Worm (Caenorhabditis elegans): ENCODE data around the gene tap-1.

tap-1 gene

ce11 chrX:14562286-14563086, 26.9 kb upstream of the tap-1 start:
- no peak for TF ChIP-seq tbx-2 (tag; optimal IDR thresholded peaks at IDR 0.05)
- TF ChIP-seq hlh-13 (GFP tag; optimal IDR thresholded peaks at IDR 0.05), result no peak
- no peak for TF ChIP-seq lin-11 (tag; optimal IDR thresholded peaks at IDR 0.05)
- TF ChIP-seq F13H6.1 (tag; optimal IDR thresholded peaks at IDR 0.05), result no peak
- TF ChIP-seq unc-3 (GFP tag; conservative IDR thresholded peaks at IDR 0.05), result no peak
- no peak for TF ChIP-seq unc-3 (tag; optimal IDR thresholded peaks at IDR 0.05)
- TF ChIP-seq ceh-45 (GFP tag; IDR thresholded peaks at IDR 0.05), result no peak
- no peak for TF ChIP-seq gmeb-2 (tag; optimal IDR thresholded peaks at IDR 0.05)

- TF ChIP-seq unc-42 (tag; optimal IDR thresholded peaks at IDR 0.05) (no peak), Y22D7AL.16 (tag; optimal IDR thresholded peaks at IDR 0.05) (no peak), nfya-1 (tag; optimal IDR thresholded peaks at IDR 0.05) (no peak), elt-4 (tag; optimal IDR thresholded peaks at IDR 0.05) (no peak), fax-1 (tag; optimal IDR thresholded peaks at IDR 0.05) (no peak), lin-11 (tag; optimal IDR thresholded peaks at IDR 0.05) (no peak), ceh-31 (tag; optimal IDR thresholded peaks at IDR 0.05) (no peak), ceh-14 (tag; optimal IDR thresholded peaks at IDR 0.05) (no peak), unc-55 (GFP tag; optimal IDR thresholded peaks at IDR 0.05) (no peak), syd-9 (tag; optimal IDR thresholded peaks at IDR 0.05) (no peak), pat-9 (tag; optimal IDR thresholded peaks at IDR 0.05) (no peak), ama-1 (optimal IDR thresholded peaks at IDR 0.05) (no peak), ceh-48 (tag; optimal IDR thresholded peaks at IDR 0.05) (no peak), unc-3 (GFP tag; conservative IDR thresholded peaks at IDR 0.05) (no peak), unc-3 (tag; optimal IDR thresholded peaks at IDR 0.05) (no peak), hlh-6 (tag; optimal IDR thresholded peaks at IDR 0.05) (no peak), dve-1 (tag; optimal IDR thresholded peaks at IDR 0.05) (no peak), ceh-18 (tag; optimal IDR thresholded peaks at IDR 0.05) (no peak), C08G9.2 (tag; optimal IDR thresholded peaks at IDR 0.05) (no peak), T23F11.4 (GFP tag; optimal IDR thresholded peaks at IDR 0.05) (no peak)
Measured at ce11 chrX:14563818-14564217, 25.6 kb upstream of the tap-1 start.

ce11 chrX:14565245-14565644, 24.2 kb upstream of the tap-1 start:
- TF ChIP-seq tbx-7 (tag; optimal IDR thresholded peaks at IDR 0.05) (no peak), sox-2 (GFP tag; IDR thresholded peaks at IDR 0.05) (no peak), sdc-2 (tag; optimal IDR thresholded peaks at IDR 0.05) (no peak), nfya-1 (tag; optimal IDR thresholded peaks at IDR 0.05) (no peak), hlh-30 (tag; optimal IDR thresholded peaks at IDR 0.05; ENCODE audit: insufficient read depth) (no peak), ceh-6 (GFP tag; optimal IDR thresholded peaks at IDR 0.05) (no peak), C38D4.7 (GFP tag; optimal IDR thresholded peaks at IDR 0.05) (no peak), unc-3 (GFP tag; conservative IDR thresholded peaks at IDR 0.05) (no peak), unc-3 (tag; optimal IDR thresholded peaks at IDR 0.05) (no peak)

ce11 chrX:14566047-14566446, 23.4 kb upstream of the tap-1 start:
- no peak for TF ChIP-seq tbx-7 (tag; optimal IDR thresholded peaks at IDR 0.05)
- TF ChIP-seq elt-2 (tag; optimal IDR thresholded peaks at IDR 0.05), result no peak
- no peak for TF ChIP-seq sox-2 (GFP tag; IDR thresholded peaks at IDR 0.05)
- TF ChIP-seq pag-3 (tag; optimal IDR thresholded peaks at IDR 0.05; ENCODE audit: borderline replicate concordance), result no peak
- no peak for TF ChIP-seq ref-2 (tag; optimal IDR thresholded peaks at IDR 0.05)
- TF ChIP-seq ceh-19 (GFP tag; optimal IDR thresholded peaks at IDR 0.05), result no peak
